Worm (Caenorhabditis elegans): ENCODE results near the gene nstp-10.

Gene nstp-10

ce11 chrV:9527337-9527736 lies 22.3 kb downstream of the nstp-10 start:
- TF ChIP-seq elt-2 (tag; optimal IDR thresholded peaks at IDR 0.05) (peak; percentile 56), mdl-1 (tag; optimal IDR thresholded peaks at IDR 0.05) (no peak), pha-4 (tag; optimal IDR thresholded peaks at IDR 0.05) (no peak), lin-39 (tag; optimal IDR thresholded peaks at IDR 0.05) (no peak), pqm-1 (tag; optimal IDR thresholded peaks at IDR 0.05) (peak; percentile 59), egl-27 (tag; optimal IDR thresholded peaks at IDR 0.05) (no peak), ceh-28 (tag; optimal IDR thresholded peaks at IDR 0.05) (no peak)

ce11 chrV:9526470-9526869 lies 23.2 kb downstream of the nstp-10 start, which contains the start of gene C50F4.1:
TSS of gene C50F4.1 (plus strand) at chrV:9526793.
- no peak for TF ChIP-seq ceh-28 (tag; optimal IDR thresholded peaks at IDR 0.05)
- TF ChIP-seq nhr-23 (tag; optimal IDR thresholded peaks at IDR 0.05), result no peak
- no peak for TF ChIP-seq nhr-11 (tag; optimal IDR thresholded peaks at IDR 0.05)
- no peak for TF ChIP-seq fkh-10 (GFP tag; optimal IDR thresholded peaks at IDR 0.05)
- no peak for TF ChIP-seq ama-1 (optimal IDR thresholded peaks at IDR 0.05)
- TF ChIP-seq ceh-16 (tag; optimal IDR thresholded peaks at IDR 0.05), result no peak
- no peak for TF ChIP-seq elt-3 (tag; optimal IDR thresholded peaks at IDR 0.05)
- TF ChIP-seq lin-39 (tag; optimal IDR thresholded peaks at IDR 0.05), result no peak
- TF ChIP-seq snpc-4 (tag; optimal IDR thresholded peaks at IDR 0.05), result no peak
- no peak for TF ChIP-seq lin-15B (tag; optimal IDR thresholded peaks at IDR 0.05)
- TF ChIP-seq skn-1 (tag; optimal IDR thresholded peaks at IDR 0.05), result no peak
- peak; percentile 80 for TF ChIP-seq pqm-1 (tag; optimal IDR thresholded peaks at IDR 0.05)
- no peak for TF ChIP-seq ceh-82 (tag; optimal IDR thresholded peaks at IDR 0.05)
- TF ChIP-seq sea-2 (GFP tag; optimal IDR thresholded peaks at IDR 0.05), result no peak
- TF ChIP-seq fos-1 (tag; optimal IDR thresholded peaks at IDR 0.05), result no peak
- no peak for TF ChIP-seq egl-5 (tag; optimal IDR thresholded peaks at IDR 0.05)
- TF ChIP-seq elt-2 (tag; optimal IDR thresholded peaks at IDR 0.05), result peak; percentile 79
- TF ChIP-seq tbx-2 (tag; optimal IDR thresholded peaks at IDR 0.05), result no peak

- no peak for TF ChIP-seq lin-39 (tag; optimal IDR thresholded peaks at IDR 0.05)
- no peak for TF ChIP-seq pqm-1 (tag; optimal IDR thresholded peaks at IDR 0.05)
- no peak for TF ChIP-seq nfya-1 (tag; optimal IDR thresholded peaks at IDR 0.05; ENCODE audit: insufficient read depth)
- TF ChIP-seq nhr-23 (tag; optimal IDR thresholded peaks at IDR 0.05), result no peak
- no peak for TF ChIP-seq eor-1 (tag; optimal IDR thresholded peaks at IDR 0.05)
- no peak for TF ChIP-seq ama-1 (optimal IDR thresholded peaks at IDR 0.05)
- TF ChIP-seq pha-4 (tag; optimal IDR thresholded peaks at IDR 0.05), result no peak
- no peak for TF ChIP-seq fos-1 (tag; optimal IDR thresholded peaks at IDR 0.05)
- TF ChIP-seq nhr-25 (tag; optimal IDR thresholded peaks at IDR 0.05), result no peak
- TF ChIP-seq nhr-76 (tag; optimal IDR thresholded peaks at IDR 0.05), result no peak
- TF ChIP-seq tbx-2 (tag; optimal IDR thresholded peaks at IDR 0.05), result no peak
- no peak for TF ChIP-seq aly-2 (tag; optimal IDR thresholded peaks at IDR 0.05)
- TF ChIP-seq elt-2 (tag; optimal IDR thresholded peaks at IDR 0.05), result no peak
- no peak for TF ChIP-seq ztf-11 (tag; optimal IDR thresholded peaks at IDR 0.05)
- no peak for TF ChIP-seq nhr-43 (tag; optimal IDR thresholded peaks at IDR 0.05; ENCODE audit: poor library complexity, severe bottlenecking)
Measured at ce11 chrV:9524099-9524498, 25.5 kb downstream of the nstp-10 start, which contains the start of gene C50F4.9. TSS of gene C50F4.9 (minus strand) at chrV:9524199.

- TF ChIP-seq nhr-28 (tag; optimal IDR thresholded peaks at IDR 0.05) (no peak), egl-5 (tag; optimal IDR thresholded peaks at IDR 0.05) (no peak), skn-1 (tag; optimal IDR thresholded peaks at IDR 0.05) (no peak), sea-2 (GFP tag; optimal IDR thresholded peaks at IDR 0.05) (no peak), zag-1 (tag; optimal IDR thresholded peaks at IDR 0.05) (no peak), daf-12 (tag; optimal IDR thresholded peaks at IDR 0.05) (no peak), egl-27 (tag; optimal IDR thresholded peaks at IDR 0.05) (no peak), unc-39 (tag; optimal IDR thresholded peaks at IDR 0.05) (no peak), nhr-77 (tag; optimal IDR thresholded peaks at IDR 0.05) (no peak), lin-39 (tag; optimal IDR thresholded peaks at IDR 0.05) (no peak), jun-1 (tag; optimal IDR thresholded peaks at IDR 0.05) (no peak), ZK546.5 (tag; optimal IDR thresholded peaks at IDR 0.05) (no peak), mml-1 (tag; optimal IDR thresholded peaks at IDR 0.05) (no peak), ceh-9 (tag; optimal IDR thresholded peaks at IDR 0.05) (no peak), ztf-4 (tag; optimal IDR thresholded peaks at IDR 0.05) (no peak)
Measured at ce11 chrV:9521697-9522096, 27.9 kb downstream of the nstp-10 start.
